Fruit fly (Drosophila melanogaster): ENCODE data around the gene Zw.

- TF ChIP-seq CG8478 (optimal IDR thresholded peaks at IDR 0.05) (no peak), CTCF (optimal IDR thresholded peaks at IDR 0.05) (no peak)
Observed at dm6 chrX:19690050-19690449, 23.0 kb downstream of the Zw start.

All from S2 (cell line).